Fruit fly (Drosophila melanogaster) whole organism, embryonic: ENCODE measurements around the gene SdhC.
A peak's percentile ranks its signal among the peaks of the same experiment; 100 is the strongest.

ENCODE experiments used
- ATbp ChIP-seq: fragments of 200-800 bp; sonication (Bioruptor generic); optimal IDR thresholded peaks from 2 replicates; lab custom pipeline; 2017; ENCODE audit warnings: missing biosample characterization, mild to moderate bottlenecking, missing genetic modification characterization, missing genetic modification reagents
- Abd-B ChIP-seq: fragments of 200-800 bp; sonication (Bioruptor generic); optimal IDR thresholded peaks from 2 replicates; lab custom pipeline; 2018; ENCODE audit warnings: missing biosample characterization, mild to moderate bottlenecking, missing genetic modification characterization, moderate library complexity
- Adf1 ChIP-seq: fragments of 200-800 bp; sonication (Bioruptor generic); IDR thresholded peaks from 2 replicates; pipeline ENCODE4 v1.3.6; 2022; ENCODE audit warnings: missing biosample characterization, missing genetic modification characterization
- Aef1 ChIP-seq: fragments of 200-800 bp; sonication (Bioruptor generic); IDR thresholded peaks from 3 replicates; pipeline ENCODE4 v1.3.6; 2022; ENCODE audit warnings: missing biosample characterization, missing genetic modification characterization
- Atf6 ChIP-seq: fragments of 200-800 bp; sonication (Bioruptor generic); IDR thresholded peaks from 2 replicates; pipeline ENCODE4 v1.3.6; 2022; ENCODE audit warnings: missing biosample characterization, missing genetic modification characterization
- CG10366 ChIP-seq: fragments of 200-800 bp; sonication (Bioruptor generic); IDR thresholded peaks from 2 replicates; pipeline ENCODE4 v1.3.6; 2022; ENCODE audit warnings: missing biosample characterization, missing genetic modification characterization
- CG11723 ChIP-seq: fragments of 200-800 bp; sonication (Bioruptor generic); optimal IDR thresholded peaks from 2 replicates; lab custom pipeline; 2017; ENCODE audit warnings: missing biosample characterization, mild to moderate bottlenecking, missing genetic modification characterization
- CG13296 ChIP-seq: fragments of 200-800 bp; sonication (Bioruptor generic); optimal IDR thresholded peaks from 3 replicates; lab custom pipeline; 2018; ENCODE audit warnings: missing biosample characterization, mild to moderate bottlenecking, missing genetic modification characterization
- CG16779 ChIP-seq: fragments of 200-800 bp; sonication (Bioruptor generic); IDR thresholded peaks from 2 replicates; pipeline ENCODE4 v1.3.6; 2022; ENCODE audit warnings: missing biosample characterization, missing genetic modification characterization
- CG2889 ChIP-seq: fragments of 200-800 bp; sonication (Bioruptor generic); IDR thresholded peaks from 3 replicates; pipeline ENCODE4 v1.3.6; 2022; ENCODE audit warnings: missing biosample characterization, missing genetic modification characterization
- CG32767 ChIP-seq: fragments of 200-800 bp; sonication (Bioruptor generic); IDR thresholded peaks from 2 replicates; pipeline ENCODE4 v1.3.6; 2022; ENCODE audit warnings: missing biosample characterization, missing genetic modification characterization
- CG33557 ChIP-seq: fragments of 200-800 bp; sonication (Bioruptor generic); optimal IDR thresholded peaks from 2 replicates; lab custom pipeline; 2019; ENCODE audit warnings: missing biosample characterization, mild to moderate bottlenecking, missing genetic modification characterization, moderate library complexity
- CG4404 ChIP-seq: fragments of 200-800 bp; sonication (Bioruptor generic); IDR thresholded peaks from 2 replicates; pipeline ENCODE4 v1.3.6; 2022; ENCODE audit warnings: missing biosample characterization, missing genetic modification characterization
- CG9932 ChIP-seq: fragments of 200-800 bp; sonication (Bioruptor generic); IDR thresholded peaks from 2 replicates; pipeline ENCODE4 v1.3.6; 2022; ENCODE audit warnings: missing biosample characterization, missing genetic modification characterization
- Dip3 ChIP-seq: fragments of 200-800 bp; sonication (Bioruptor generic); optimal IDR thresholded peaks from 3 replicates; lab custom pipeline; 2016; ENCODE audit warnings: missing biosample characterization, missing genetic modification characterization
- Dp ChIP-seq: fragments of 200-800 bp; sonication (Bioruptor generic); optimal IDR thresholded peaks from 2 replicates; lab custom pipeline; 2018; ENCODE audit warnings: missing biosample characterization, mild to moderate bottlenecking, missing genetic modification characterization, moderate library complexity
- Dref ChIP-seq: fragments of 200-800 bp; sonication (Bioruptor generic); IDR thresholded peaks from 2 replicates; pipeline ENCODE4 v1.3.6; 2022; ENCODE audit warnings: missing biosample characterization, missing genetic modification characterization
- ERR ChIP-seq: fragments of 200-800 bp; sonication (Bioruptor generic); optimal IDR thresholded peaks from 2 replicates; lab custom pipeline; 2016; ENCODE audit warnings: missing biosample characterization, missing genetic modification characterization
- Gsc ChIP-seq: fragments of 200-800 bp; sonication (Bioruptor generic); IDR thresholded peaks from 2 replicates; pipeline ENCODE4 v1.3.6; 2022; ENCODE audit warnings: missing biosample characterization, missing genetic modification characterization
- H15 ChIP-seq: fragments of 200-800 bp; sonication (Bioruptor generic); IDR thresholded peaks from 3 replicates; pipeline ENCODE4 v1.3.6; 2022; ENCODE audit warnings: missing biosample characterization, missing genetic modification characterization
- Hand ChIP-seq: fragments of 200-800 bp; sonication (Bioruptor generic); optimal IDR thresholded peaks from 2 replicates; lab custom pipeline; 2017; ENCODE audit warnings: mild to moderate bottlenecking, missing biosample characterization, missing genetic modification reagents, missing genetic modification characterization
- HmgZ ChIP-seq: fragments of 200-800 bp; sonication (Bioruptor generic); optimal IDR thresholded peaks from 2 replicates; lab custom pipeline; 2018; ENCODE audit warnings: missing biosample characterization, mild to moderate bottlenecking, missing genetic modification characterization
- Mes4 ChIP-seq: fragments of 200-800 bp; sonication (Bioruptor generic); optimal IDR thresholded peaks from 2 replicates; lab custom pipeline; 2016; ENCODE audit warnings: missing biosample characterization, missing genetic modification characterization
- Oaz ChIP-seq: fragments of 200-800 bp; sonication (Bioruptor generic); IDR thresholded peaks from 2 replicates; pipeline ENCODE4 v1.3.6; 2022; ENCODE audit warnings: missing biosample characterization, missing genetic modification characterization
- Ravus ChIP-seq: fragments of 200-800 bp; sonication (Bioruptor generic); IDR thresholded peaks from 2 replicates; pipeline ENCODE4 v1.3.6; 2022; ENCODE audit warnings: missing biosample characterization, missing genetic modification characterization
- Rx ChIP-seq: fragments of 200-800 bp; sonication (Bioruptor generic); IDR thresholded peaks from 2 replicates; pipeline ENCODE4 v1.3.6; 2022; ENCODE audit warnings: missing biosample characterization, missing genetic modification characterization
- Six4 ChIP-seq: fragments of 200-800 bp; sonication (Bioruptor generic); optimal IDR thresholded peaks from 2 replicates; lab custom pipeline; 2016; ENCODE audit warnings: missing biosample characterization, missing genetic modification characterization
- Spps ChIP-seq: fragments of 200-800 bp; sonication (Bioruptor generic); optimal IDR thresholded peaks from 2 replicates; lab custom pipeline; 2018; ENCODE audit warnings: missing biosample characterization, mild to moderate bottlenecking, missing genetic modification characterization
- Xrp1 ChIP-seq: fragments of 200-800 bp; sonication (Bioruptor generic); IDR thresholded peaks from 2 replicates; pipeline ENCODE4 v1.3.6; 2022; ENCODE audit warnings: missing biosample characterization, missing genetic modification characterization
- al ChIP-seq: fragments of 200-800 bp; sonication (Bioruptor generic); IDR thresholded peaks from 2 replicates; pipeline ENCODE4 v1.3.6; 2022; ENCODE audit warnings: missing biosample characterization, missing genetic modification characterization
- ash1 ChIP-seq: fragments of 200-800 bp; sonication (Bioruptor generic); optimal IDR thresholded peaks from 2 replicates; lab custom pipeline; 2018; ENCODE audit warnings: missing biosample characterization, mild to moderate bottlenecking, missing genetic modification characterization
- ato ChIP-seq: fragments of 200-800 bp; sonication (Bioruptor generic); IDR thresholded peaks from 2 replicates; pipeline ENCODE4 v1.3.6; 2022; ENCODE audit warnings: missing biosample characterization, missing genetic modification characterization; ENCODE audit not compliant: partially characterized antibody
- bab2 ChIP-seq: fragments of 200-800 bp; sonication (Bioruptor generic); optimal IDR thresholded peaks from 2 replicates; lab custom pipeline; 2016; ENCODE audit warnings: missing biosample characterization, missing genetic modification characterization
- bbx ChIP-seq: fragments of 200-800 bp; sonication (Bioruptor generic); IDR thresholded peaks from 2 replicates; pipeline ENCODE4 v1.3.6; 2022; ENCODE audit warnings: missing biosample characterization, missing genetic modification characterization; ENCODE audit not compliant: partially characterized antibody
- btn ChIP-seq: fragments of 200-800 bp; sonication (Bioruptor generic); optimal IDR thresholded peaks from 2 replicates; lab custom pipeline; 2016; ENCODE audit warnings: missing biosample characterization, missing genetic modification characterization
- eve ChIP-seq, 2 experiments: fragments of >200 bp; optimal IDR thresholded peaks; 2 replicates each; lab custom pipeline; 2017; ENCODE audit warnings: missing biosample characterization in 2 of 2, missing genetic modification characterization in 2 of 2
- ftz-f1 ChIP-seq: fragments of 200-800 bp; sonication (Bioruptor generic); optimal IDR thresholded peaks from 2 replicates; lab custom pipeline; 2016; ENCODE audit warnings: missing biosample characterization, missing genetic modification characterization
- lola ChIP-seq, 3 experiments: fragments of >200 bp in 2 of 3; fragments of 200-800 bp in 1 of 3; sonication (Bioruptor generic) in 1 of 3; optimal IDR thresholded peaks; 2 replicates each; lab custom pipeline; 2017 to 2019; ENCODE audit warnings: missing biosample characterization in 3 of 3, missing genetic modification characterization in 3 of 3, mild to moderate bottlenecking in 1 of 3, moderate library complexity in 1 of 3
- mld ChIP-seq: fragments of 200-800 bp; sonication (Bioruptor generic); IDR thresholded peaks from 3 replicates; pipeline ENCODE4 v1.3.6; 2022; ENCODE audit warnings: missing biosample characterization, missing genetic modification characterization; ENCODE audit not compliant: partially characterized antibody
- nau ChIP-seq: fragments of 200-800 bp; sonication (Bioruptor generic); optimal IDR thresholded peaks from 3 replicates; lab custom pipeline; 2017; ENCODE audit warnings: missing biosample characterization, mild to moderate bottlenecking, missing genetic modification characterization, missing genetic modification reagents
- nmo ChIP-seq: fragments of 200-800 bp; sonication (Bioruptor generic); optimal IDR thresholded peaks from 2 replicates; lab custom pipeline; 2018; ENCODE audit warnings: missing biosample characterization, mild to moderate bottlenecking, missing genetic modification characterization, moderate library complexity
- onecut ChIP-seq: fragments of 200-800 bp; sonication (Bioruptor generic); IDR thresholded peaks from 2 replicates; pipeline ENCODE4 v1.3.6; 2022; ENCODE audit warnings: missing biosample characterization, missing genetic modification characterization
- org-1 ChIP-seq: fragments of 200-800 bp; sonication (Bioruptor generic); optimal IDR thresholded peaks from 2 replicates; lab custom pipeline; 2017; ENCODE audit warnings: missing biosample characterization, missing genetic modification characterization
- otp ChIP-seq: fragments of 200-800 bp; sonication (Bioruptor generic); IDR thresholded peaks from 3 replicates; pipeline ENCODE4, ENCODE4 v1.3.6; 2022; ENCODE audit warnings: missing biosample characterization, missing genetic modification characterization
- pita ChIP-seq: fragments of 200-800 bp; sonication (Bioruptor generic); optimal IDR thresholded peaks from 2 replicates; lab custom pipeline; 2017; ENCODE audit warnings: missing biosample characterization, mild to moderate bottlenecking, missing genetic modification characterization
- pum ChIP-seq: fragments of 200-800 bp; sonication (Bioruptor generic); optimal IDR thresholded peaks from 2 replicates; lab custom pipeline; 2016; ENCODE audit warnings: missing biosample characterization, missing genetic modification characterization
- scrt ChIP-seq: fragments of 200-800 bp; sonication (Bioruptor generic); optimal IDR thresholded peaks from 2 replicates; lab custom pipeline; 2018; ENCODE audit warnings: missing biosample characterization, mild to moderate bottlenecking, missing genetic modification characterization, moderate library complexity
- sisA ChIP-seq: fragments of 200-800 bp; sonication (Bioruptor generic); IDR thresholded peaks from 2 replicates; pipeline ENCODE4 v1.3.6; 2022; ENCODE audit warnings: missing biosample characterization, missing genetic modification characterization
- slou ChIP-seq: fragments of 200-800 bp; sonication (Bioruptor generic); optimal IDR thresholded peaks from 3 replicates; lab custom pipeline; 2016; ENCODE audit warnings: missing biosample characterization, missing genetic modification characterization
- stc ChIP-seq: fragments of 200-800 bp; sonication (Bioruptor generic); IDR thresholded peaks from 2 replicates; pipeline ENCODE4 v1.3.6; 2022; ENCODE audit warnings: missing biosample characterization, missing genetic modification characterization
- stwl ChIP-seq: fragments of 200-800 bp; sonication (Bioruptor generic); optimal IDR thresholded peaks from 3 replicates; lab custom pipeline; 2018; ENCODE audit warnings: missing biosample characterization, mild to moderate bottlenecking, missing genetic modification characterization, moderate library complexity
- tgo ChIP-seq: fragments of 200-800 bp; sonication (Bioruptor generic); IDR thresholded peaks from 3 replicates; pipeline ENCODE4 v1.3.6; 2022; ENCODE audit warnings: missing biosample characterization, missing genetic modification characterization

SdhC gene

dm6 chr3R:11209801-11210402 lies at the start of gene SdhC, which contains the start of gene Tctp (continued):
- TF ChIP-seq Xrp1 (GFP tag; lab: Robert Waterston, UW) (no peak; the same call in 1 of the 2 replicates), CG16779 (GFP tag; lab: Robert Waterston, UW) (no peak), ATbp (GFP tag; lab: Kevin White, UChicago) (no peak), CG33557 (GFP tag; lab: Kevin White, UChicago) (no peak), eve (GFP tag; optimal IDR thresholded peaks at IDR 0.05; lab: Kevin White, UChicago) (no peak), Spps (tag; lab: Kevin White, UChicago) (no peak), Aef1 (GFP tag; lab: Robert Waterston, UW) (no peak), CG32767 (GFP tag; lab: Robert Waterston, UW) (no peak), lola (GFP tag; optimal IDR thresholded peaks at IDR 0.05; lab: Kevin White, UChicago) (peak in 1 of 3 experiments; percentile 59), CG10366 (GFP tag; lab: Robert Waterston, UW) (no peak), Six4 (GFP tag; lab: Kevin White, UChicago) (peak; percentile 38), al (GFP tag; lab: Robert Waterston, UW) (no peak), Ravus (no peak), ftz-f1 (no peak), CG13296 (GFP tag; lab: Kevin White, UChicago) (peak; percentile 58), Abd-B (peak; percentile 46), onecut (GFP tag; lab: Robert Waterston, UW) (peak; percentile 70), ato (no peak), Hand (GFP tag; lab: Kevin White, UChicago) (no peak), CG2889 (no peak), bbx (GFP tag; lab: Robert Waterston, UW) (peak; percentile 56), slou (GFP tag; lab: Kevin White, UChicago) (peak; percentile 3), CG9932 (peak; percentile 42; the same call in 1 of the 2 replicates), Gsc (GFP tag; lab: Robert Waterston, UW) (no peak), bab2 (GFP tag; lab: Kevin White, UChicago) (peak; percentile 18), tgo (no peak), H15 (GFP tag; lab: Robert Waterston, UW) (no peak), pum (GFP tag; lab: Kevin White, UChicago) (no peak), Dref (GFP tag; lab: Robert Waterston, UW) (peak; percentile 74), mld (GFP tag; lab: Robert Waterston, UW) (no peak), nmo (GFP tag; lab: Kevin White, UChicago) (peak; percentile 72), Mes4 (GFP tag; lab: Kevin White, UChicago) (no peak), scrt (GFP tag; lab: Kevin White, UChicago) (peak; percentile 32), otp (GFP tag; lab: Robert Waterston, UW) (no peak), CG11723 (GFP tag; lab: Kevin White, UChicago) (no peak), CG4404 (GFP tag; lab: Robert Waterston, UW) (no peak), stc (GFP tag; lab: Robert Waterston, UW) (no peak), stwl (tag; lab: Kevin White, UChicago) (peak; percentile 62), Adf1 (no peak), HmgZ (tag; lab: Kevin White, UChicago) (peak; percentile 40), btn (no peak), Rx (no peak), ERR (GFP tag; lab: Kevin White, UChicago) (no peak), ash1 (GFP tag; lab: Kevin White, UChicago) (no peak), Oaz (GFP tag; lab: Robert Waterston, UW) (no peak), pita (GFP tag; lab: Kevin White, UChicago) (no peak), Dip3 (GFP tag; lab: Kevin White, UChicago) (peak; percentile 7), nau (GFP tag; lab: Kevin White, UChicago) (no peak), sisA (GFP tag; lab: Robert Waterston, UW) (no peak), org-1 (no peak), Atf6 (no peak), Dp (GFP tag; lab: Kevin White, UChicago) (peak; percentile 30)
